Fruit fly (Drosophila melanogaster): Measurements from ENCODE around the gene TTLL3A.

TTLL3A gene

dm6 chr2L:6787973-6788368 lies 48.0 kb upstream of the TTLL3A start (continued):
- TF ChIP-seq fd64A (GFP tag; optimal IDR thresholded peaks at IDR 0.05) (no peak), Xrp1 (GFP tag; IDR thresholded peaks at IDR 0.05) (peak; percentile 75), CG12236 (GFP tag; optimal IDR thresholded peaks at IDR 0.05) (no peak), CG2712 (tag; optimal IDR thresholded peaks at IDR 0.05) (peak; percentile 71), CG6254 (GFP tag; optimal IDR thresholded peaks at IDR 0.05) (peak; percentile 66), Deaf1 (tag; optimal IDR thresholded peaks at IDR 0.05) (peak; percentile 71), jing (GFP tag; optimal IDR thresholded peaks at IDR 0.05) (peak; percentile 45), CG13424 (tag; optimal IDR thresholded peaks at IDR 0.05) (peak; percentile 48), CG8359 (GFP tag; optimal IDR thresholded peaks at IDR 0.05; ENCODE audit: borderline replicate concordance) (no peak), CG43689 (GFP tag; IDR thresholded peaks at IDR 0.05) (no peak), gem (tag; optimal IDR thresholded peaks at IDR 0.05) (peak; percentile 81), CG7556 (GFP tag; optimal IDR thresholded peaks at IDR 0.05) (peak; percentile 61), MBD-R2 (GFP tag; IDR thresholded peaks at IDR 0.05) (no peak), ash1 (GFP tag; optimal IDR thresholded peaks at IDR 0.05) (no peak), aop (GFP tag; IDR thresholded peaks at IDR 0.05) (no peak), CG10431 (GFP tag; optimal IDR thresholded peaks at IDR 0.05) (no peak), CG13775 (GFP tag; optimal IDR thresholded peaks at IDR 0.05) (peak; percentile 29), Ets65A (GFP tag) (peak; percentile 91), NK7.1 (GFP tag; optimal IDR thresholded peaks at IDR 0.05) (no peak), CG34224 (GFP tag; IDR thresholded peaks at IDR 0.05; ENCODE audit: partially characterized antibody) (no peak), sr (GFP tag; IDR thresholded peaks at IDR 0.05) (no peak), unpg (GFP tag; optimal IDR thresholded peaks at IDR 0.05) (peak; percentile 77), CG31365 (tag; optimal IDR thresholded peaks at IDR 0.05) (no peak), ATbp (GFP tag; optimal IDR thresholded peaks at IDR 0.05) (peak; percentile 59), CG1792 (GFP tag; optimal IDR thresholded peaks at IDR 0.05) (no peak), CG12769 (tag; optimal IDR thresholded peaks at IDR 0.05) (no peak), CG11696 (GFP tag; IDR thresholded peaks at IDR 0.05) (no peak), z (GFP tag; IDR thresholded peaks at IDR 0.05) (no peak), CG7963 (GFP tag; IDR thresholded peaks at IDR 0.05; ENCODE audit: partially characterized antibody) (no peak), Atf-2 (GFP tag; optimal IDR thresholded peaks at IDR 0.05) (peak; percentile 55), CG1647 (GFP tag; optimal IDR thresholded peaks at IDR 0.05) (peak; percentile 38), YL-1 (GFP tag; optimal IDR thresholded peaks at IDR 0.05) (no peak), Dp (GFP tag; optimal IDR thresholded peaks at IDR 0.05) (no peak), pho (GFP tag; optimal IDR thresholded peaks at IDR 0.05) (no peak), Abd-B (GFP tag; optimal IDR thresholded peaks at IDR 0.05) (peak; percentile 17), her (GFP tag; optimal IDR thresholded peaks at IDR 0.05) (peak; percentile 12), ken (GFP tag; IDR thresholded peaks at IDR 0.05) (peak; percentile 44; the same call in 1 of the 3 replicates), B-H1 (GFP tag; IDR thresholded peaks at IDR 0.05) (no peak; the same call in 2 of the 3 replicates), so (GFP tag; IDR thresholded peaks at IDR 0.05) (no peak), Stat92E (GFP tag; optimal IDR thresholded peaks at IDR 0.05) (no peak), Ravus (GFP tag; IDR thresholded peaks at IDR 0.05) (no peak), Doc2 (GFP tag; IDR thresholded peaks at IDR 0.05) (no peak), MTF-1 (GFP tag; optimal IDR thresholded peaks at IDR 0.05; ENCODE audit: borderline replicate concordance) (no peak), nmo (GFP tag; optimal IDR thresholded peaks at IDR 0.05) (peak; percentile 77), CG16815 (GFP tag; optimal IDR thresholded peaks at IDR 0.05) (no peak), ttk (GFP tag; IDR thresholded peaks at IDR 0.05) (no peak), CG10267 (tag; optimal IDR thresholded peaks at IDR 0.05) (peak; percentile 31), CG15479 (GFP tag; optimal IDR thresholded peaks at IDR 0.05) (no peak), schlank (tag; optimal IDR thresholded peaks at IDR 0.05) (no peak), CG2678 (tag; optimal IDR thresholded peaks at IDR 0.05) (peak; percentile 70), Hmr (GFP tag; optimal IDR thresholded peaks at IDR 0.05) (no peak)
